Fruit fly (Drosophila melanogaster) whole organism, embryonic: ENCODE results near the gene CG13247.

Source experiments
- CG14441 ChIP-seq: fragments of 200-800 bp; sonication (Bioruptor generic); IDR thresholded peaks from 2 replicates; pipeline ENCODE4 v1.3.6; 2022; ENCODE audit warnings: missing biosample characterization, missing genetic modification characterization
- CG34422 ChIP-seq: fragments of 200-800 bp; sonication (Bioruptor generic); IDR thresholded peaks from 3 replicates; pipeline ENCODE4 v1.3.6; 2022; ENCODE audit warnings: missing biosample characterization, missing genetic modification characterization
- CG4820 ChIP-seq: fragments of 200-800 bp; sonication (Bioruptor generic); optimal IDR thresholded peaks from 3 replicates; lab custom pipeline; 2016; ENCODE audit warnings: missing biosample characterization, missing genetic modification characterization
- Deaf1 ChIP-seq: fragments of 200-800 bp; optimal IDR thresholded peaks from 3 replicates; lab custom pipeline; 2019; ENCODE audit warnings: missing biosample characterization, mild to moderate bottlenecking, missing genetic modification characterization, moderate library complexity
- abd-A ChIP-seq: fragments of 200-800 bp; sonication (Bioruptor generic); optimal IDR thresholded peaks from 3 replicates; lab custom pipeline; 2019; ENCODE audit warnings: missing biosample characterization, mild to moderate bottlenecking, missing genetic modification characterization, moderate library complexity
- bowl ChIP-seq: fragments of 200-800 bp; sonication (Bioruptor generic); IDR thresholded peaks from 2 replicates; pipeline ENCODE4 v1.3.6; 2022; ENCODE audit warnings: missing biosample characterization, missing genetic modification characterization
- da ChIP-seq: fragments of 200-800 bp; sonication (Bioruptor generic); optimal IDR thresholded peaks from 2 replicates; lab custom pipeline; 2016; ENCODE audit warnings: missing biosample characterization, missing genetic modification characterization
- ind ChIP-seq: fragments of 200-800 bp; sonication (Bioruptor generic); optimal IDR thresholded peaks from 3 replicates; lab custom pipeline; 2016; ENCODE audit warnings: missing biosample characterization, missing genetic modification characterization
- inv ChIP-seq: fragments of 200-800 bp; sonication (Bioruptor generic); IDR thresholded peaks from 2 replicates; pipeline ENCODE4 v1.3.6; 2022; ENCODE audit warnings: missing biosample characterization, missing genetic modification characterization; ENCODE audit not compliant: partially characterized antibody
- repo ChIP-seq: fragments of 200-800 bp; sonication (Bioruptor generic); optimal IDR thresholded peaks from 2 replicates; lab custom pipeline; 2016; ENCODE audit warnings: missing biosample characterization, missing genetic modification characterization
- ttk ChIP-seq: fragments of 200-800 bp; sonication (Bioruptor generic); IDR thresholded peaks from 2 replicates; pipeline ENCODE4 v2.1.2; 2022; ENCODE audit warnings: missing biosample characterization, missing genetic modification characterization
- usp ChIP-seq: fragments of >200 bp; optimal IDR thresholded peaks from 2 replicates; lab custom pipeline; 2017; ENCODE audit warnings: missing biosample characterization, missing genetic modification characterization

DNA sequence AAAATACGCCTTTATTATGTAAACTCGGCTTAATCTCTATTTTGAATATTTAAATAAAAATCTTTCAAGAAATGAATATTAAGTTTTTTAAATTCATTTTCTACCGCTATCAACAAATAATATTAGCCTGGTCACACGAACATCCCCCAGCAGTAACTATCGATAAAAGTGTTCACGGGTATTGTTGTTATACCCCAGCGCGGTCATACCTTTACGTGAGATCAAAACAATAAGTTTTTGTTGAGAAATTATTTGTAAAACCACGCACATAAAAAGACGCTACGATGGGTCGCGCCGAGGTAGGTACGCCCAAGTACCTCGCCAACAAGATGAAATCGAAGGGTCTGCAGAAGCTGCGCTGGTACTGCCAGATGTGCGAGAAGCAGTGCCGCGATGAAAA, 13.5 kb upstream of the CG13247 start, which contains the start of gene kin17:
- TF ChIP-seq Deaf1 (tag; lab: Kevin White, UChicago), result no peak
- TF ChIP-seq CG34422 (GFP tag; lab: Robert Waterston, UW), result no peak
- no peak for TF ChIP-seq usp
- TF ChIP-seq abd-A, result no peak
- no peak for TF ChIP-seq ttk (GFP tag; lab: Robert Waterston, UW)
- no peak for TF ChIP-seq da (GFP tag; lab: Kevin White, UChicago)
- peak; percentile 39; the same call in 1 of the 2 replicates for TF ChIP-seq inv (GFP tag; lab: Robert Waterston, UW)
- TF ChIP-seq CG14441 (GFP tag; lab: Robert Waterston, UW), result no peak
- no peak for TF ChIP-seq ind (GFP tag; lab: Kevin White, UChicago)
- TF ChIP-seq bowl (GFP tag; lab: Robert Waterston, UW), result no peak
- TF ChIP-seq repo, result no peak
- TF ChIP-seq CG4820 (GFP tag; lab: Kevin White, UChicago), result no peak
